Worm (Caenorhabditis elegans): Measurements from ENCODE around the gene T08G3.11.

- TF ChIP-seq ref-1 (GFP tag; conservative IDR thresholded peaks at IDR 0.05), result no peak
- no peak for TF ChIP-seq ztf-29 (GFP tag; IDR thresholded peaks at IDR 0.05)
- TF ChIP-seq klf-2 (GFP tag; conservative IDR thresholded peaks at IDR 0.05), result no peak
- no peak for TF ChIP-seq tab-1 (GFP tag; IDR thresholded peaks at IDR 0.05)
- no peak for TF ChIP-seq flt-1 (GFP tag; IDR thresholded peaks at IDR 0.05)
Observed at ce11 chrV:16483044-16483443, 3.9 kb upstream of the T08G3.11 start, which contains the start of gene F57E7.2.

Data from whole organism, midembryonic.